Fruit fly (Drosophila melanogaster): Measurements from ENCODE around the gene CG44038.

CG44038 gene

dm6 chr3R:12252457-12253065 is 8.2 kb upstream of the CG44038 start (continued):
- TF ChIP-seq Ets65A (GFP tag), result no peak
- no peak for TF ChIP-seq Fer3 (tag; optimal IDR thresholded peaks at IDR 0.05)
- TF ChIP-seq cato (GFP tag; optimal IDR thresholded peaks at IDR 0.05; ENCODE audit: borderline replicate concordance), result no peak
- TF ChIP-seq ara (GFP tag; IDR thresholded peaks at IDR 0.05), result 0 out of 2 replicates have a peak, but pooled peaks have one; percentile 16
- TF ChIP-seq Kr (GFP tag; optimal IDR thresholded peaks at IDR 0.05), result peak; percentile 80
- no peak for TF ChIP-seq mam (GFP tag; optimal IDR thresholded peaks at IDR 0.05)
- TF ChIP-seq CG4404 (GFP tag; IDR thresholded peaks at IDR 0.05), result no peak
- no peak for TF ChIP-seq Dref (GFP tag; IDR thresholded peaks at IDR 0.05)

dm6 chr3R:12253887-12254286 is 6.9 kb upstream of the CG44038 start, which contains the start of gene CG3942:
Gene CG3942 (plus strand): TSS chr3R:12254187.
- TF ChIP-seq CG8281 (tag; optimal IDR thresholded peaks at IDR 0.05), result no peak
- no peak for TF ChIP-seq grn (GFP tag; optimal IDR thresholded peaks at IDR 0.05)
- TF ChIP-seq ash1 (GFP tag; optimal IDR thresholded peaks at IDR 0.05), result no peak
- TF ChIP-seq zen (tag; optimal IDR thresholded peaks at IDR 0.05), result no peak
- TF ChIP-seq her (GFP tag; optimal IDR thresholded peaks at IDR 0.05), result no peak

DNA sequence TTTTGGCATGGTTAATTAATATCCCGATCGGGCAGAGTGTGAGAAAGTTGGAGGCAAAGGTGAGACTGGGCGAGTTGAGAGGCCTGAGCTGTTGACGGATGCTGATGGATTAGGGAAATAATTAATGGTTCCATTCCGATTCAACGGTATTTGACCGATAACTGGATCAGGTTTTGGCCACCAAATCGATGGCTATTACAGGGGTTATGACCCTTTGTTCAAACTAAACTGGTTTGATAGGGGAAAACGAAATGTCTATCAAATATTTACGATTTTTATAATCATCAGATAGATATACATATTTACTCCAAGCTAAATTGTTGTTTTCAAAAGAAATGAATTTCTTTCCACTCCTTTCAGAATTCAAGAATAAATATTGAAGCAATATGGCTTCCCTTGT is 2.3 kb upstream of the CG44038 start, which contains the start of the genes CG44037 and svp:
Gene CG44037, plus strand, starts transcription at position 301 of the 400 bp plus-strand sequence.
Gene svp, plus strand, starts transcription at position 301 of the 400 bp plus-strand sequence.
- TF ChIP-seq Dbx (GFP tag; IDR thresholded peaks at IDR 0.05), result no peak
- TF ChIP-seq eve (GFP tag; optimal IDR thresholded peaks at IDR 0.05), result no peak
- TF ChIP-seq scrt (GFP tag; optimal IDR thresholded peaks at IDR 0.05), result no peak
- TF ChIP-seq ttk (GFP tag; IDR thresholded peaks at IDR 0.05), result no peak
- TF ChIP-seq ci (GFP tag; IDR thresholded peaks at IDR 0.05), result no peak

- TF ChIP-seq btn (GFP tag; optimal IDR thresholded peaks at IDR 0.05), result no peak
- TF ChIP-seq lab (GFP tag; optimal IDR thresholded peaks at IDR 0.05), result no peak
- peak; percentile 72 for TF ChIP-seq CG10543 (GFP tag; optimal IDR thresholded peaks at IDR 0.05)
- TF ChIP-seq Vsx1 (GFP tag; optimal IDR thresholded peaks at IDR 0.05), result peak; percentile 4
- TF ChIP-seq CG1233 (GFP tag; optimal IDR thresholded peaks at IDR 0.05), result no peak
- TF ChIP-seq CG16863 (GFP tag; optimal IDR thresholded peaks at IDR 0.05), result no peak
- TF ChIP-seq crol (GFP tag; IDR thresholded peaks at IDR 0.05), result peak; percentile 47; the same call in 1 of the 2 replicates
- no peak for TF ChIP-seq CG1832 (GFP tag; optimal IDR thresholded peaks at IDR 0.05)
- TF ChIP-seq sens (GFP tag), result peak; percentile 39
- TF ChIP-seq sug (tag; optimal IDR thresholded peaks at IDR 0.05), result peak; percentile 31
- TF ChIP-seq sd (tag; optimal IDR thresholded peaks at IDR 0.05), result no peak
- TF ChIP-seq Hmr (GFP tag; optimal IDR thresholded peaks at IDR 0.05), result peak; percentile 10
- TF ChIP-seq Drgx (GFP tag; IDR thresholded peaks at IDR 0.05), result no peak
- TF ChIP-seq ftz-f1 (GFP tag; optimal IDR thresholded peaks at IDR 0.05), result no peak
- peak; percentile 61; the same call in 1 of the 4 replicates for TF ChIP-seq chinmo (GFP tag; IDR thresholded peaks at IDR 0.05; ENCODE audit: partially characterized antibody)
- peak; percentile 84 for TF ChIP-seq CG34376 (GFP tag; optimal IDR thresholded peaks at IDR 0.05)
Observed at dm6 chr3R:12259013-12259412, 1.8 kb upstream of the CG44038 start.

- TF ChIP-seq Fer2 (tag; optimal IDR thresholded peaks at IDR 0.05) (no peak), CG11504 (tag; optimal IDR thresholded peaks at IDR 0.05) (no peak), CG3847 (GFP tag; IDR thresholded peaks at IDR 0.05) (no peak), schlank (tag; optimal IDR thresholded peaks at IDR 0.05) (no peak), aop (GFP tag; IDR thresholded peaks at IDR 0.05) (no peak), otp (GFP tag; IDR thresholded peaks at IDR 0.05) (no peak), zen (tag; optimal IDR thresholded peaks at IDR 0.05) (peak; percentile 18), run (tag; optimal IDR thresholded peaks at IDR 0.05) (no peak), CG17359 (tag; optimal IDR thresholded peaks at IDR 0.05) (no peak), CG2199 (GFP tag; IDR thresholded peaks at IDR 0.05) (0 out of 3 replicates have a peak, but pooled peaks have one; percentile 72), CG10654 (GFP tag; optimal IDR thresholded peaks at IDR 0.05) (no peak), CG9609 (GFP tag; optimal IDR thresholded peaks at IDR 0.05) (no peak), grn (GFP tag; optimal IDR thresholded peaks at IDR 0.05) (peak; percentile 63), CG14667 (GFP tag; IDR thresholded peaks at IDR 0.05) (no peak)
Observed at dm6 chr3R:12259819-12260218, 950 bp upstream of the CG44038 start.

Measured in whole organism, embryonic.